Worm (Caenorhabditis elegans): ENCODE measurements around the gene bpnt-1.

DNA sequence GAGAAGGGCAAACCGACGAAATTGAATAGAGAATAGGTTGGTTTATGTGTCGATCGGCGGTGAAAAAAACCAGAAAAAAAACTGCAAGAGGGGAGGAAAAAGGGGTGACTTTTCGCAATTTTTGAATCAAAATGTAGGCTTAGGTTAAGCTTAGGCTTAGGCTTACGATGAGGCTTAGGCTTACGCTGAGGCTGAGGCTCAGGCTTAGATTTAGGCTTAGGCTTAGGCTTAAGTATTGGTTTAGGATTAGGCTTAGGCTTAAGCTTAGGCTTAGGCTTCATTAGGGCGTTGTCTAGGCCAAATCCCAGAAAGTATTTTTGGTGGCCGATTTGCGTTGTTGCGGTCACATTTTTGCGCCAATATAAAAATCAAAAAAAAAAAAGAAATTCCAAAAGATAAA, 34.8 kb downstream of the bpnt-1 start:
- TF ChIP-seq mep-1 (tag; optimal IDR thresholded peaks at IDR 0.05) (no peak), elt-1 (tag; optimal IDR thresholded peaks at IDR 0.05; ENCODE audit: borderline replicate concordance, insufficient read depth) (no peak), nhr-12 (tag; optimal IDR thresholded peaks at IDR 0.05) (no peak), nhr-28 (tag; optimal IDR thresholded peaks at IDR 0.05) (no peak), elt-3 (tag; optimal IDR thresholded peaks at IDR 0.05) (no peak), pha-4 (tag; optimal IDR thresholded peaks at IDR 0.05) (no peak)
